Fruit fly (Drosophila melanogaster): Measurements from ENCODE around the gene CG10096.

Gene CG10096

DNA sequence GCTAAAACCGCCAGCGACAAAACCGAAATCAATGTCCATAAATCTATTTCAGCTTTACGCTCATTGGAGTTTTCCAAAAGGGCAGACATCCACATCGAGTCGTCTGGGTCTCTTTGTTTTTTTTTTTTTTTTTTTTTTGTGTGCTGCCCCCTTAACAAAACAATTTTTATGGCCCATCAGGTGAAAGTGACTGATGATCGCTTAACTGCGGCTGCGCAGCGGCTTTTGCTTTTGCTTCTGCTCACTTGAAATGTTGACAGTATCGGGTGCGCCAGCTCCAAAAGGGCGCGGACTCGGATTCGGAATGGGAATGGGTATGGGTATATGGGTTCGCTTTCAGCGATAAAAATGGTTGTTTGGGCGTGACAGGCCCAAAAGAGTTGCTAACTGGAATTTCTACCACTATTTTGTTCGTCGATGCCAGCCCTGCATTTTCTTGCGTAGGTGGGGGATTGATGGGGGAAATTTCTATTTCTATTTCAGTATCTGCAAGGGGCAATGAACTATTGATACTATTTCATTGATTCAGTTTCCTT is 33.8 kb downstream of the CG10096 start:
- TF ChIP-seq h (optimal IDR thresholded peaks at IDR 0.05) (no peak), insv (optimal IDR thresholded peaks at IDR 0.05) (no peak), psq (optimal IDR thresholded peaks at IDR 0.05) (no peak), ttk (optimal IDR thresholded peaks at IDR 0.05) (no peak), Myc (optimal IDR thresholded peaks at IDR 0.05) (no peak), Sin3A (optimal IDR thresholded peaks at IDR 0.05) (no peak)

DNA sequence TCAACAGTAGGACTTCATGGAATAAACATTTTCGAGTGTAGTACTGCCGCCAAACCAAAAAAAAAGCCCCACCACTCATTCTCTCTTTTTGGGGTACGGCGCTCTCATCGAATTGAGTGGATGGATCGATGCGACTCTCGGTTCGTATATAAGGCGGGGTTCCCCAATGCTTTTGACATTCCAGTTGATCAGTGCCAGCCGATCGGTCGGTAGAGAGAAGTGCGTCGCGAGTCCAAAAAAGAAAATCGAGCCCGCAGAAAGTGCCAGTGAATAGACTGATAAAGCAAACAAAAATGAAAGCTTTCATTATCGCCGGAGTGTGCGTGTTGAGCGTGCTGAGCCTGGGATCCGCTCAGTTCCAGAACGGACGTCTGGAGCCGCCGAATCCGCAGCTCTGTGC is 35.9 kb downstream of the CG10096 start, which contains the start of gene CG4115:
Gene CG4115 (plus strand): TSS at position 172 of the 400 bp plus-strand sequence.
- no peak for TF ChIP-seq psq (optimal IDR thresholded peaks at IDR 0.05)
- no peak for TF ChIP-seq Sin3A (optimal IDR thresholded peaks at IDR 0.05)
- TF ChIP-seq insv (optimal IDR thresholded peaks at IDR 0.05): no peak

DNA sequence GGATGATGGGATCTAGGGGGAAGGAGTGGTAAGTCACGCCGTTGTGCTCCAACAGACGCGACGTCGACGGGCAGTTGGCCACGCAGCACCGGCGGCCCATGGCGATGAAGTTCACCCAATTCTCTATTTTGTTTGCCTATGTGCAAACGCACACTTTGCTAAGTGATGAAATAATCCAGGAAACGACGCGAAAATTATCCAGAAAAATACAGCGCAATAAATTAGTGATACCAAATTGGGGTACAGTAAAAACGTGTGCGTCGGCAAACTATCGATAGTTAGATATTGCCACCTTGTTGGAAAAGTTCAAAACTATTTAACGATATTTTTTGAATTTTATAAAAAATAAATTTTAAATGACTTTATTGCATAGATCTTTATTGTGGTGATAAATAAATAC is 39.7 kb downstream of the CG10096 start, which contains the start of gene MBD-R2:
Gene MBD-R2 (minus strand): TSS at position 222 of the 400 bp plus-strand sequence.
- no peak for TF ChIP-seq Sin3A (optimal IDR thresholded peaks at IDR 0.05)
- no peak for TF ChIP-seq Myc (optimal IDR thresholded peaks at IDR 0.05)
- no peak for TF ChIP-seq insv (optimal IDR thresholded peaks at IDR 0.05)
- no peak for TF ChIP-seq h (optimal IDR thresholded peaks at IDR 0.05)
- no peak for TF ChIP-seq psq (optimal IDR thresholded peaks at IDR 0.05)
- no peak for TF ChIP-seq ttk (optimal IDR thresholded peaks at IDR 0.05)

DNA sequence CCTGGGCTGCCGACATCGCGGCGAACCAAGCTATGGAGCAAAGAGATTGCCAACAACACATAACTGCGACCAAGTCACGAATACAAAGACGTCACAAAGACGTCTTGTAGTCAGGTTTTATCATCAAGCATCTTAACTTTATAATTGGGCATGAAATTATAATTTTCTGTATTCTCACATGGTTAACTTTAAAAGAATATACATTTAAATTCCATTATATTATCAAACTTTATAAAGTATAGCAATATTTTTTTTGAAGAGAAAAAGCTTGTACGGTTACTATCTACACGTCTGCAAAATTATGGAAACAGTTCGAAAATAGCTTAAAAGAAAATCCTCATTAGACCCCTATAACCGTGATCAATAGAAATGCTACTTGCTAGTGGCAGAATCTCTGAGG is 43.8 kb downstream of the CG10096 start, which contains the start of gene CG10041:
Gene CG10041 (minus strand): TSS at position 101 of the 400 bp plus-strand sequence.
- no peak for TF ChIP-seq Myc (optimal IDR thresholded peaks at IDR 0.05)
- no peak for TF ChIP-seq ttk (optimal IDR thresholded peaks at IDR 0.05)
- TF ChIP-seq h (optimal IDR thresholded peaks at IDR 0.05): no peak
- TF ChIP-seq psq (optimal IDR thresholded peaks at IDR 0.05): no peak
- TF ChIP-seq Sin3A (optimal IDR thresholded peaks at IDR 0.05): no peak
- TF ChIP-seq insv (optimal IDR thresholded peaks at IDR 0.05): no peak

DNA sequence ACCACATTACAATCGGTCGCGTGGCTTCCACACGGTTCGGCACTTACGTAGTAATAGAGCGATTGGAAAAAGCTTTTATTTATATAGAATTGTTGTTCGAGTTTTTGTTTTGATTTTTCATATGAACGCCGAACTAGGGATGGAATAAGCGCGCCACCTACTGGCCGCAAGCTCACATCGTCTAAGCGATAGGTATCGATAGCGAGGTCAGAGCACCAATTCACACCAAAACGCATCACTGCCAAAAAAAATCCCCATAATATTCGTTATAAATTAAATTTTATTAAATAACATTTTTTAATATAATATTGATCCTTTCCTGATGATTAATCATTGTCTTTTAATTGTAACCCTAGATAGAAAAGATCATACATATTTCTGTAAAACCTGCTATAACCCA is 45.3 kb downstream of the CG10096 start, which contains the start of gene CG10038:
Gene CG10038 (minus strand): TSS at position 148 of the 400 bp plus-strand sequence.
- TF ChIP-seq Sin3A (optimal IDR thresholded peaks at IDR 0.05) (no peak), Myc (optimal IDR thresholded peaks at IDR 0.05) (no peak), insv (optimal IDR thresholded peaks at IDR 0.05) (no peak)

DNA sequence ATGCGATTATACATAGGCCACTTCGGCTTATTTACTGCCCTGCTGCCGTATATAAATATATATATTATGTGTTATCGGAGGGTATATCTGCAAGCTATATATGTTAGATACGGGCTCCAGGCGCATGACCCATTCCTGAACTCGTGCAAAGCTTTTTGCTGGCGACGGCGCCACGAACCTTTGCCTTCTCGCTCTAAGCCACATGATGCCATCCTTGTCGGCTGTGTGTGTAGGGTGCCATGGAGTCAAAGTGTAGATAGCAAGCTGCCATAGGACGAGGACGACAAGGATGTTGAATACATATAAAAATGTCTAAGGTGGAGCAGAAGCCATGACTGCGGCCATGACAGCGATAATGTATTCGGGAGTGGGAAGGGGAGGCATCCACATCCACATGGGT is 48.1 kb downstream of the CG10096 start:
- TF ChIP-seq h (optimal IDR thresholded peaks at IDR 0.05) (no peak), Sin3A (optimal IDR thresholded peaks at IDR 0.05) (no peak), ttk (optimal IDR thresholded peaks at IDR 0.05) (no peak), psq (optimal IDR thresholded peaks at IDR 0.05) (no peak), insv (optimal IDR thresholded peaks at IDR 0.05) (no peak), Myc (optimal IDR thresholded peaks at IDR 0.05) (no peak)

DNA sequence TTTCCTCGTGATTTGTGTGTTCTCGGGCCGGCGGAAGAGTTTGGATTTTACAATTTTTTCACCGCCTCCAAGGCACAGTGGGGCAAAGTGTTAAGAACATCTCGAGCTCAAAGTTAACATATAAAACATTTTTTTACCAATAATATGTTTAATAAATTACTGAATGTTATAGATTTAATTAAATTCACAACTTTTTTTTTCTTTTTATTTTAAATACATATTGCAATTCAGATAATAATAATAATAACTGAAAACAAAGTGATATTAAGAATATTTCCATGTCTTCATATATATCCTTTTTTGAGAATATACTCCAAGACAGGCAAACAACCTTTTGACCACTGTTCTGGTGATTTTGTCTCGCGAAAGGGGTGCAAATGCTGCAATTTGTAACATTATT is 49.8 kb downstream of the CG10096 start:
- TF ChIP-seq ttk (optimal IDR thresholded peaks at IDR 0.05): no peak
- TF ChIP-seq insv (optimal IDR thresholded peaks at IDR 0.05): no peak
- no peak for TF ChIP-seq Myc (optimal IDR thresholded peaks at IDR 0.05)
- no peak for TF ChIP-seq h (optimal IDR thresholded peaks at IDR 0.05)
- no peak for TF ChIP-seq Sin3A (optimal IDR thresholded peaks at IDR 0.05)
- no peak for TF ChIP-seq psq (optimal IDR thresholded peaks at IDR 0.05)

DNA sequence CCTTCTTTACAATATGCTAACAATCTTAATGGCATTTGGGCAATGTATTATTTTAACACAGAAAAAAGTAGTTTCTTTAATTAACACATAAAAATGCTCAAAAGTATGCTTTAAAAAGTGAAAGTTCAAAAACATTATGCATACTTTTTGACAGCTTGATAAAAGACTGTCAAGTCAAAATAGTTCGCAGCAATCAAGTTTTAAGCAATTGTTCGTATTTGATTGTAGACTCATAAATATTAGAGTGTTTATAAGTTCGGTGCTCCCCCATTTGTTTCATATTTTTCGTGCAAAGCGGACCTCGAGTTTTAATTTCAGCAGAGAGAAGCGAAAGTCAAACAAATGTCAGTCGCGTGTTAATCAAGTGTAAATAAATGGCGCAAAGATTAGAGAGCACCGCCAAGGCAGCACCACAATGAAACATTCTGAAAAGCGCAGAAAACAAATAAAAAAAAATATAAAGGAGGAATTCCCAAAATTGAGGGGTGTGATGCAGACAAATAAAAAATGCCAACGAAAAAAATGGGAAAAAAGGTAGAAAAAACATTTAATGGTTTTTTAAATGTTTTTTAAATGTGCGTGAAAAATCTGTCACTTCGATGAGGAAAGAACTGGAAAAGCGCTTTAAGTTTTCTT is 50.7 kb downstream of the CG10096 start:
- TF ChIP-seq Myc (optimal IDR thresholded peaks at IDR 0.05): no peak

DNA sequence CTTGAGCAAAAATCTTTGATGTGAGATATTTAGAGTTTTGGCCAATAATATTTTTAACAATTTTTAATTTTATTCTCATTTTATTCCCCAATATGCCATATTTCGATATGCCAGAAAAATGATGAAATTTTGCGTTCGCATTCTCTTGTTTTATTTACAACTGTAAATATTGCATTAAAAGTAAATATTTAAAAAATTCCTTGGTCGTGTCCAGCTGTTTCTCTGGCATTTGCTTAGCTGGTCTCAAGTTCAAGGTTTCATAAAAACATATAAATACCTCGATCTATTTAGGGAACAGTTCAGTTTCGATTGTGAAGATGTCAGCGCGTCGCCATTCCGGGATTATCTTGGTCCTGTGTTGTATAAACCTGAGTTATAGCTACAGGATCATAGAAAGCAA is 54.4 kb downstream of the CG10096 start, which contains the start of gene Sgsf:
Gene Sgsf (plus strand): TSS at position 301 of the 400 bp plus-strand sequence.
- TF ChIP-seq psq (optimal IDR thresholded peaks at IDR 0.05) (no peak), Sin3A (optimal IDR thresholded peaks at IDR 0.05) (no peak), h (optimal IDR thresholded peaks at IDR 0.05) (no peak), Myc (optimal IDR thresholded peaks at IDR 0.05) (no peak), insv (optimal IDR thresholded peaks at IDR 0.05) (no peak), ttk (optimal IDR thresholded peaks at IDR 0.05) (no peak)

Data from Kc167 (cell line).